Worm (Caenorhabditis elegans): ENCODE data around the gene gmap-2.

Gene gmap-2

ce11 chrX:12975595-12976089, 32.6 kb upstream of the gmap-2 start, which contains the start of gene ppk-3 (continued):
- TF ChIP-seq egl-5 (tag; optimal IDR thresholded peaks at IDR 0.05) (no peak), nhr-43 (tag; optimal IDR thresholded peaks at IDR 0.05; ENCODE audit: poor library complexity, severe bottlenecking) (peak; percentile 86), lin-39 (tag; optimal IDR thresholded peaks at IDR 0.05) (peak; percentile 68), jun-1 (tag; optimal IDR thresholded peaks at IDR 0.05) (peak; percentile 61), nhr-23 (tag; optimal IDR thresholded peaks at IDR 0.05) (peak; percentile 96), lsy-12 (tag; optimal IDR thresholded peaks at IDR 0.05) (peak; percentile 6), aly-2 (tag; optimal IDR thresholded peaks at IDR 0.05) (no peak), egl-27 (tag; optimal IDR thresholded peaks at IDR 0.05) (no peak), nhr-11 (tag; optimal IDR thresholded peaks at IDR 0.05) (no peak), unc-62 (GFP tag; optimal IDR thresholded peaks at IDR 0.05) (no peak), ztf-4 (tag; optimal IDR thresholded peaks at IDR 0.05) (no peak), elt-1 (tag; optimal IDR thresholded peaks at IDR 0.05) (peak; percentile 61), pqm-1 (tag; optimal IDR thresholded peaks at IDR 0.05) (peak; percentile 40), nhr-25 (tag; optimal IDR thresholded peaks at IDR 0.05) (peak; percentile 94), nhr-12 (tag; optimal IDR thresholded peaks at IDR 0.05) (no peak), nhr-28 (tag; optimal IDR thresholded peaks at IDR 0.05) (no peak), nhr-237 (tag; optimal IDR thresholded peaks at IDR 0.05) (no peak), R02D3.7 (tag; optimal IDR thresholded peaks at IDR 0.05) (peak; percentile 52), fos-1 (tag; optimal IDR thresholded peaks at IDR 0.05) (no peak), skn-1 (tag; optimal IDR thresholded peaks at IDR 0.05) (no peak), ZK546.5 (tag; optimal IDR thresholded peaks at IDR 0.05) (no peak)

- TF ChIP-seq aly-2 (tag; optimal IDR thresholded peaks at IDR 0.05) (no peak), egl-5 (tag; optimal IDR thresholded peaks at IDR 0.05) (no peak), unc-39 (tag; optimal IDR thresholded peaks at IDR 0.05) (no peak), jun-1 (tag; optimal IDR thresholded peaks at IDR 0.05) (no peak), zag-1 (tag; optimal IDR thresholded peaks at IDR 0.05) (no peak), ztf-4 (tag; optimal IDR thresholded peaks at IDR 0.05) (no peak), mml-1 (tag; optimal IDR thresholded peaks at IDR 0.05) (no peak), unc-62 (GFP tag; optimal IDR thresholded peaks at IDR 0.05) (no peak), nhr-28 (tag; optimal IDR thresholded peaks at IDR 0.05) (no peak), snpc-4 (tag; optimal IDR thresholded peaks at IDR 0.05) (no peak)
Measured at ce11 chrX:12965163-12965562, 22.1 kb upstream of the gmap-2 start, which contains the start of gene frpr-2. frpr-2 (plus strand) TSS chrX:12965463.

DNA sequence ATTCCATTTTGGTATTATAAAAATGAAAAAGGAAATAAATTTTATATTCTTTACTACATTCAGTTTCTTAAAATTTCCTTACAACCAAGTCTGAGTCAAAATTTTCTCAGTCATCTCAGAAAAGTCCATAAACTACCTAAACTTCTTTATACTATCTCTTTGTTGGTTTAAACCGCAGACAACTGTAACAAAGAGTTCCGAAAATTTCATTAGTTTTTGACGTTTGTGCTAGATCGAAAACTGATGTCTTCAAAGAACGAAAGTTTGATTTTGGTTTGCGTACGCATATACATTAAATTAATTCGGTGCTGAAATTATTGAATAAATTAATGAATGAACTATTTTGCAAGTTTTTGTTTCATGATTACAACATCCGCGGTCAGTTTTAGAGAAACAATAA, 15.8 kb upstream of the gmap-2 start:
- TF ChIP-seq nhr-77 (tag; optimal IDR thresholded peaks at IDR 0.05) (no peak), fkh-10 (GFP tag; optimal IDR thresholded peaks at IDR 0.05) (peak; percentile 76)

DNA sequence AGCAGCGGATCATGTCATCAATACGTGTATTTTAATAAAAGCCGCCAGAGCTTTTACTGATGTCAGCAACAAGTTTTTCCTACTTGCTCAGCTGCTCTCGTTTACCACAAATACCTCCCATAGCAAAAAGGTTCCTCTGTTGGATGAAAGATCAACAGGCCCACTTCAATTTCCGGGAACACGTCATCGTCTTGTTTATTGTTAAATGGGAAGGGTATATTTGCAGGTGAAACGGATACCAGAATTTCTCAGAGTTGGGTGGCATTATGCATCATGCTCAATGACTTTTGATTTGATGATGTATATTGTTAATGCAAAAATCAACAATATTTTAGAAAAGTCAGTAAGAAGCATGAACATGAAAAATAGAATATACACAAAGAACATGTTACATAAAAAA, 8.1 kb upstream of the gmap-2 start:
- TF ChIP-seq ceh-82 (tag; optimal IDR thresholded peaks at IDR 0.05) (no peak), ceh-9 (tag; optimal IDR thresholded peaks at IDR 0.05) (no peak), lsy-12 (tag; optimal IDR thresholded peaks at IDR 0.05) (no peak), pqm-1 (tag; optimal IDR thresholded peaks at IDR 0.05) (no peak), nfya-1 (tag; optimal IDR thresholded peaks at IDR 0.05; ENCODE audit: insufficient read depth) (no peak), skn-1 (tag; optimal IDR thresholded peaks at IDR 0.05) (no peak), elt-2 (tag; optimal IDR thresholded peaks at IDR 0.05) (no peak), jun-1 (tag; optimal IDR thresholded peaks at IDR 0.05) (no peak), tbx-2 (tag; optimal IDR thresholded peaks at IDR 0.05) (no peak), mml-1 (tag; optimal IDR thresholded peaks at IDR 0.05) (no peak), egl-5 (tag; optimal IDR thresholded peaks at IDR 0.05) (no peak)

- TF ChIP-seq fos-1 (tag; optimal IDR thresholded peaks at IDR 0.05), result no peak
- TF ChIP-seq nhr-23 (tag; optimal IDR thresholded peaks at IDR 0.05), result no peak
- TF ChIP-seq egl-27 (tag; optimal IDR thresholded peaks at IDR 0.05), result no peak
- no peak for TF ChIP-seq ztf-11 (tag; optimal IDR thresholded peaks at IDR 0.05)
- no peak for TF ChIP-seq jun-1 (tag; optimal IDR thresholded peaks at IDR 0.05)
- TF ChIP-seq egl-5 (tag; optimal IDR thresholded peaks at IDR 0.05), result no peak
- TF ChIP-seq lin-15B (tag; optimal IDR thresholded peaks at IDR 0.05), result no peak
- TF ChIP-seq unc-62 (GFP tag; optimal IDR thresholded peaks at IDR 0.05), result no peak
Measured at ce11 chrX:12946533-12946932, 3.5 kb upstream of the gmap-2 start, which contains the start of gene C05E7.3. C05E7.3 (minus strand) TSS chrX:12946633.

Measured in whole organism, L3 larva.